Worm (Caenorhabditis elegans) whole organism, L4/young adult: ENCODE data around the gene swsn-7.

Experiments
- W03F9.2 ChIP-seq: fragments of 150-350 bp; optimal IDR thresholded peaks from 2 replicates; lab custom pipeline; 2014; ENCODE audit warnings: missing biosample characterization, missing genetic modification characterization
- him-1 ChIP-seq: sonication (generic microtip); optimal IDR thresholded peaks from 2 replicates; lab custom pipeline; 2016; ENCODE audit warnings: missing genotype, missing genetic modification reagents, missing genetic modification characterization, missing compliant biosample characterization

DNA sequence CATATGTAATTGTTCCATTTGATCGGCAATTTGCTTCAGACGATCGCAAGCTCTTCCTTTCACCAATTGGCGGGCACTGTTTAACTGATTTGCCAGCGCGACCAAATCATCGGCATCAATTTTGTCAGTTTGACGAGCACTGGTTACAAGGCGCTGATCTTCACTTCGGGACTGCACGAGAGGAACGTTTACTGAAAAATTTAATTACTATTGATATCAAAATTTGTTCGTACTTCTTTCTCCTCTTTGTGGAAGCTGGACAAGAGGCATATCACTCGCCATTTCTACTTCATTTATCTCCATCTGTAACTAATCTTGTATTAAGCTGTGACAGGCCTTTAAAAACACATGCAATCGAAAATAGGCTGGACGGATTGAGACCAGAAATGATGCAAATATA is 10.3 kb upstream of the swsn-7 start, which contains the start of gene C08B11.9:
- no peak for TF ChIP-seq him-1 (tag; lab: Kevin White, UChicago)
- TF ChIP-seq W03F9.2 (tag; lab: Kevin White, UChicago) = no peak
